Fruit fly (Drosophila melanogaster) whole organism, embryonic: ENCODE results near the gene Pvf1.

Experiments
- CG10209 ChIP-seq: fragments of 200-800 bp; sonication (Bioruptor generic); optimal IDR thresholded peaks from 3 replicates; lab custom pipeline; 2017; ENCODE audit warnings: missing biosample characterization, mild to moderate bottlenecking, missing genetic modification characterization, missing genetic modification reagents
- CG13775 ChIP-seq: fragments of 200-800 bp; sonication (Bioruptor generic); optimal IDR thresholded peaks from 3 replicates; lab custom pipeline; 2017; ENCODE audit warnings: missing biosample characterization, mild to moderate bottlenecking, missing genetic modification characterization
- CG15696 ChIP-seq: fragments of 200-800 bp; sonication (Bioruptor generic); optimal IDR thresholded peaks from 2 replicates; lab custom pipeline; 2019; ENCODE audit warnings: missing biosample characterization, mild to moderate bottlenecking, missing genetic modification characterization, moderate library complexity
- CG42726 ChIP-seq: fragments of 200-800 bp; sonication (Bioruptor generic); IDR thresholded peaks from 2 replicates; pipeline ENCODE4 v1.3.6; 2022; ENCODE audit warnings: missing biosample characterization, missing genetic modification characterization; ENCODE audit not compliant: partially characterized antibody
- D19B ChIP-seq: fragments of 200-800 bp; sonication (Bioruptor generic); optimal IDR thresholded peaks from 2 replicates; lab custom pipeline; 2017; ENCODE audit warnings: missing biosample characterization, mild to moderate bottlenecking, missing genetic modification characterization
- GATAe ChIP-seq: fragments of 200-800 bp; sonication (Bioruptor generic); conservative IDR thresholded peaks from 2 replicates; pipeline ENCODE4 v1.3.6; 2022; ENCODE audit warnings: missing biosample characterization, missing genetic modification characterization
- zfh1 ChIP-seq: fragments of 200-800 bp; sonication (Bioruptor generic); IDR thresholded peaks from 3 replicates; pipeline ENCODE4 v1.3.6; 2022; ENCODE audit warnings: missing biosample characterization, missing genetic modification characterization

DNA sequence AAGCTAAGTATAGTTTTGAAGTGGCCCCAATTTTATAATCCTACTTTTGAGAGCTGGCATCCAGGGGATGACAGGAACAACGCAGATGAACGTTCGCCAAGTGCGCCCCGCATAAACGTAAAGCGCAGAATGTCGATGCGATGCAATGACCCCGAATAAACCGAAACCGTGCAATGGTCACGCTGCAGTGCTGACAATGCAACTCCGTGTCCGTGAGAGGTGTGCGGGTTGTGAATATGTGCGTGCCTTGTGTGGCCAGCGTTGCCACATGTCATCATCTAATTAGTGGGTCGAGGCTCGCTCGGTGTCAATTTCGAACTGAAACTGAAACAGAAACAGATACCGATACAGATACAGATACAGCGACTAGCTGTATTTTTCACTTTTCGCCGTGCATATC, 35.7 kb downstream of the Pvf1 start:
- TF ChIP-seq CG13775 (GFP tag; lab: Kevin White, UChicago) (no peak), GATAe (GFP tag; lab: Robert Waterston, UW) (no peak), zfh1 (no peak), D19B (GFP tag; lab: Kevin White, UChicago) (no peak), CG15696 (tag; lab: Kevin White, UChicago) (no peak), CG10209 (no peak), CG42726 (GFP tag; lab: Robert Waterston, UW) (no peak)
